Worm (Caenorhabditis elegans): Measurements from ENCODE around the gene C50E3.9.

The C50E3.9 gene

ce11 chrV:7587637-7588036, 12.4 kb downstream of the C50E3.9 start, which contains the start of the genes F19F10.11 and C50E3.5 (continued):
- TF ChIP-seq snpc-1.1 (tag; optimal IDR thresholded peaks at IDR 0.05; ENCODE audit: insufficient read depth) (peak; percentile 12), egl-44 (GFP tag; IDR thresholded peaks at IDR 0.05) (no peak), egrh-3 (GFP tag; IDR thresholded peaks at IDR 0.05) (no peak), dox-1 (GFP tag; IDR thresholded peaks at IDR 0.05) (0 out of 2 replicates have a peak, but pooled peaks have one; percentile 27), athp-1 (tag; optimal IDR thresholded peaks at IDR 0.05) (no peak), madf-3 (GFP tag; IDR thresholded peaks at IDR 0.05) (no peak), lag-1 (GFP tag; IDR thresholded peaks at IDR 0.05) (no peak), rec-8 (tag; optimal IDR thresholded peaks at IDR 0.05) (no peak), F52B5.7 (tag; optimal IDR thresholded peaks at IDR 0.05) (no peak), ceh-40 (GFP tag; IDR thresholded peaks at IDR 0.05) (no peak), B0336.3 (GFP tag; IDR thresholded peaks at IDR 0.05) (no peak), egl-18 (GFP tag; IDR thresholded peaks at IDR 0.05) (no peak), snpc-1.3 (tag; optimal IDR thresholded peaks at IDR 0.05; ENCODE audit: insufficient read depth) (peak; percentile 60), ekl-4 (GFP tag; IDR thresholded peaks at IDR 0.05) (no peak), mxl-1 (tag; optimal IDR thresholded peaks at IDR 0.05) (no peak), nfya-1 (tag; optimal IDR thresholded peaks at IDR 0.05; ENCODE audit: borderline replicate concordance, insufficient read depth) (no peak), lsy-27 (tag; optimal IDR thresholded peaks at IDR 0.05; ENCODE audit: borderline replicate concordance, insufficient read depth) (no peak)

- no peak for TF ChIP-seq zim-3 (tag; optimal IDR thresholded peaks at IDR 0.05)
- TF ChIP-seq ztf-26 (tag; optimal IDR thresholded peaks at IDR 0.05): no peak
- TF ChIP-seq F39B2.1 (GFP tag; IDR thresholded peaks at IDR 0.05): no peak
- TF ChIP-seq F49E8.2 (tag; optimal IDR thresholded peaks at IDR 0.05; ENCODE audit: insufficient read depth): no peak
- TF ChIP-seq him-1 (tag; optimal IDR thresholded peaks at IDR 0.05): no peak
- TF ChIP-seq lin-40 (tag; optimal IDR thresholded peaks at IDR 0.05): peak; percentile 21
- no peak for TF ChIP-seq madf-3 (GFP tag; IDR thresholded peaks at IDR 0.05)
- peak; percentile 4 for TF ChIP-seq tbp1 (GFP tag; optimal IDR thresholded peaks at IDR 0.05)
- TF ChIP-seq attf-6 (GFP tag; IDR thresholded peaks at IDR 0.05): no peak
- TF ChIP-seq ceh-79 (tag; optimal IDR thresholded peaks at IDR 0.05): no peak
- no peak for TF ChIP-seq madf-10 (tag; optimal IDR thresholded peaks at IDR 0.05)
- no peak for TF ChIP-seq lag-1 (GFP tag; IDR thresholded peaks at IDR 0.05)
- TF ChIP-seq F57C9.4 (tag; optimal IDR thresholded peaks at IDR 0.05): no peak
- no peak for TF ChIP-seq B0261.1 (tag; optimal IDR thresholded peaks at IDR 0.05)
- TF ChIP-seq hlh-12 (tag; optimal IDR thresholded peaks at IDR 0.05): no peak
- TF ChIP-seq egrh-3 (GFP tag; IDR thresholded peaks at IDR 0.05): no peak
- no peak for TF ChIP-seq C17E4.6 (GFP tag; IDR thresholded peaks at IDR 0.05)
- TF ChIP-seq rpc-1 (optimal IDR thresholded peaks at IDR 0.05): no peak
- no peak for TF ChIP-seq rpc-1 (tag; optimal IDR thresholded peaks at IDR 0.05)
- TF ChIP-seq F55B11.4 (tag; optimal IDR thresholded peaks at IDR 0.05; ENCODE audit: borderline replicate concordance, insufficient read depth): no peak
- peak; percentile 65 for TF ChIP-seq ztf-18 (tag; optimal IDR thresholded peaks at IDR 0.05)
- no peak for TF ChIP-seq ccch-3 (GFP tag; optimal IDR thresholded peaks at IDR 0.05)
- peak; percentile 78 for TF ChIP-seq attf-5 (GFP tag; optimal IDR thresholded peaks at IDR 0.05)
- no peak for TF ChIP-seq ceh-40 (GFP tag; IDR thresholded peaks at IDR 0.05)
- no peak for TF ChIP-seq mel-28 (tag; optimal IDR thresholded peaks at IDR 0.05; ENCODE audit: borderline replicate concordance)
- TF ChIP-seq lsl-1 (GFP tag; optimal IDR thresholded peaks at IDR 0.05): peak; percentile 33
- TF ChIP-seq nfyb-1 (GFP tag; IDR thresholded peaks at IDR 0.05): no peak
- TF ChIP-seq aptf-3 (GFP tag; IDR thresholded peaks at IDR 0.05): no peak
- TF ChIP-seq egl-44 (GFP tag; IDR thresholded peaks at IDR 0.05): no peak
- no peak for TF ChIP-seq sdz-38 (tag; optimal IDR thresholded peaks at IDR 0.05)
- TF ChIP-seq ztf-28 (GFP tag; IDR thresholded peaks at IDR 0.05): no peak
- TF ChIP-seq ets-4 (GFP tag; optimal IDR thresholded peaks at IDR 0.05): no peak
- TF ChIP-seq F10E7.11 (tag; optimal IDR thresholded peaks at IDR 0.05): no peak
- TF ChIP-seq rec-8 (tag; optimal IDR thresholded peaks at IDR 0.05): no peak
- TF ChIP-seq ceh-58 (GFP tag; IDR thresholded peaks at IDR 0.05): no peak
- TF ChIP-seq dpff-1 (tag; optimal IDR thresholded peaks at IDR 0.05): no peak
- no peak for TF ChIP-seq nhr-80 (tag; optimal IDR thresholded peaks at IDR 0.05)
- TF ChIP-seq F52B5.7 (tag; optimal IDR thresholded peaks at IDR 0.05): no peak
Measured at ce11 chrV:7580378-7580777, 19.7 kb downstream of the C50E3.9 start, which contains the start of gene ets-6. TSS of gene ets-6 (minus strand) at chrV:7580546.

Data from whole organism, young adult.